Worm (Caenorhabditis elegans): Measurements from ENCODE around the gene nxf-1.

DNA sequence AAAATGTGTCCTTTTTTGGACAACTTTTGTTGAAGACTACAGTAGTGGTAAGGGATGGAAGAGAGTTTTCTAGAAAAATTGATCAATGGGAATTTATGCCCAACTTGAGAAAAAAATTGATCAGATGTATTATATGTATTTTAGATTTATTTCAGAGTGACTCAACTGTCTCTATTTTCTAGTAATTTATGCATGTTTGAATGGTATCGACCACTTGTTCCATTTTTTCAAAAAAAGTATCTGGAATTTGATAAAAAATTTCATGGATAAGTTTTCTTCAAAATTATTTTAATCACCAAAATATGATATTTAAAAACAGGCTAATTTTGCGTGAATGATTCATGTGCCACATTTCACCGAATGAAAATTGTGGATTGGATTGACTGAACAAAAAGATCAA is 23.0 kb downstream of the nxf-1 start, which contains the start of gene C15H11.10:
- TF ChIP-seq lir-3 (tag; optimal IDR thresholded peaks at IDR 0.05) (no peak), fos-1 (tag; optimal IDR thresholded peaks at IDR 0.05) (no peak), ceh-44 (GFP tag; IDR thresholded peaks at IDR 0.05) (no peak), unc-130 (GFP tag; optimal IDR thresholded peaks at IDR 0.05) (no peak), nhr-28 (tag; optimal IDR thresholded peaks at IDR 0.05) (no peak), nhr-237 (tag; optimal IDR thresholded peaks at IDR 0.05) (no peak), jun-1 (tag; optimal IDR thresholded peaks at IDR 0.05) (no peak)
